Fruit fly (Drosophila melanogaster) whole organism, embryonic: ENCODE results near the gene Iris.

Experiments
- Asciz ChIP-seq: fragments of 200-800 bp; sonication (Bioruptor generic); optimal IDR thresholded peaks from 2 replicates; lab custom pipeline; 2017; ENCODE audit warnings: missing biosample characterization, mild to moderate bottlenecking, missing genetic modification characterization, missing genetic modification reagents
- Bteb2 ChIP-seq: fragments of 200-800 bp; sonication (Bioruptor generic); optimal IDR thresholded peaks from 2 replicates; lab custom pipeline; 2016; ENCODE audit warnings: missing biosample characterization, missing genetic modification characterization
- CG11723 ChIP-seq: fragments of 200-800 bp; sonication (Bioruptor generic); optimal IDR thresholded peaks from 2 replicates; lab custom pipeline; 2017; ENCODE audit warnings: missing biosample characterization, mild to moderate bottlenecking, missing genetic modification characterization
- CG12155 ChIP-seq: fragments of 200-800 bp; sonication (Bioruptor generic); optimal IDR thresholded peaks from 3 replicates; lab custom pipeline; 2016; ENCODE audit warnings: missing biosample characterization, missing genetic modification characterization
- CG13123 ChIP-seq: fragments of 200-800 bp; sonication (Bioruptor generic); optimal IDR thresholded peaks from 2 replicates; lab custom pipeline; 2016; ENCODE audit warnings: missing biosample characterization, missing genetic modification characterization
- CG13624 ChIP-seq: fragments of 200-800 bp; sonication (Bioruptor generic); optimal IDR thresholded peaks from 2 replicates; lab custom pipeline; 2016; ENCODE audit warnings: missing biosample characterization, missing genetic modification characterization
- CG17912 ChIP-seq: fragments of 200-800 bp; sonication (Bioruptor generic); optimal IDR thresholded peaks from 2 replicates; lab custom pipeline; 2018; ENCODE audit warnings: missing biosample characterization, mild to moderate bottlenecking, missing genetic modification characterization
- CG2202 ChIP-seq: fragments of 200-800 bp; sonication (Bioruptor generic); optimal IDR thresholded peaks from 2 replicates; lab custom pipeline; 2018; ENCODE audit warnings: missing biosample characterization, mild to moderate bottlenecking, missing genetic modification characterization
- CG31224 ChIP-seq: fragments of 200-800 bp; sonication (Bioruptor generic); IDR thresholded peaks from 2 replicates; pipeline ENCODE4 v1.3.6; 2022; ENCODE audit warnings: missing biosample characterization, missing genetic modification characterization
- CG34422 ChIP-seq: fragments of 200-800 bp; sonication (Bioruptor generic); IDR thresholded peaks from 3 replicates; pipeline ENCODE4 v1.3.6; 2022; ENCODE audit warnings: missing biosample characterization, missing genetic modification characterization
- CG4282 ChIP-seq: fragments of 200-800 bp; sonication (Bioruptor generic); optimal IDR thresholded peaks from 2 replicates; lab custom pipeline; 2016; ENCODE audit warnings: missing biosample characterization, missing genetic modification characterization
- CG4707 ChIP-seq: fragments of 200-800 bp; sonication (Bioruptor generic); optimal IDR thresholded peaks from 2 replicates; lab custom pipeline; 2018; ENCODE audit warnings: missing biosample characterization, mild to moderate bottlenecking, missing genetic modification characterization, moderate library complexity
- CG5245 ChIP-seq: fragments of 200-800 bp; sonication (Bioruptor generic); optimal IDR thresholded peaks from 3 replicates; lab custom pipeline; 2016; ENCODE audit warnings: missing biosample characterization, missing genetic modification characterization
- CG6175 ChIP-seq: fragments of 200-800 bp; sonication (Bioruptor generic); IDR thresholded peaks from 3 replicates; pipeline ENCODE4 v1.3.6; 2022; ENCODE audit warnings: missing biosample characterization, missing genetic modification characterization
- CG6272 ChIP-seq: fragments of 200-800 bp; sonication (Bioruptor generic); IDR thresholded peaks from 2 replicates; pipeline ENCODE4 v1.3.6; 2022; ENCODE audit warnings: missing biosample characterization, missing genetic modification characterization
- CG6791 ChIP-seq: fragments of 200-800 bp; sonication (Bioruptor generic); IDR thresholded peaks from 3 replicates; pipeline ENCODE4 v1.3.6; 2022; ENCODE audit warnings: missing biosample characterization, missing genetic modification characterization; ENCODE audit not compliant: partially characterized antibody
- CG7357 ChIP-seq: fragments of 200-800 bp; sonication (Bioruptor generic); IDR thresholded peaks from 3 replicates; pipeline ENCODE4 v1.3.6; 2022; ENCODE audit warnings: missing biosample characterization, missing genetic modification characterization
- CG7963 ChIP-seq: fragments of 200-800 bp; sonication (Bioruptor generic); IDR thresholded peaks from 3 replicates; pipeline ENCODE4 v1.3.6; 2022; ENCODE audit warnings: missing biosample characterization, missing genetic modification characterization; ENCODE audit not compliant: partially characterized antibody
- CG9215 ChIP-seq: fragments of 200-800 bp; sonication (Bioruptor generic); IDR thresholded peaks from 2 replicates; pipeline ENCODE4 v1.3.6; 2022; ENCODE audit warnings: missing biosample characterization, missing genetic modification characterization
- CG9817 ChIP-seq: fragments of 200-800 bp; sonication (Bioruptor generic); optimal IDR thresholded peaks from 2 replicates; lab custom pipeline; 2018; ENCODE audit warnings: missing biosample characterization, mild to moderate bottlenecking, missing genetic modification characterization, moderate library complexity
- CG9876 ChIP-seq: fragments of 200-800 bp; sonication (Bioruptor generic); optimal IDR thresholded peaks from 2 replicates; lab custom pipeline; 2016; ENCODE audit warnings: missing biosample characterization, missing genetic modification characterization
- Doc2 ChIP-seq: fragments of 200-800 bp; sonication (Bioruptor generic); IDR thresholded peaks from 2 replicates; pipeline ENCODE4 v1.3.6; 2022; ENCODE audit warnings: missing biosample characterization, missing genetic modification characterization
- Fer1 ChIP-seq: fragments of 200-800 bp; sonication (Bioruptor generic); optimal IDR thresholded peaks from 2 replicates; lab custom pipeline; 2017; ENCODE audit warnings: missing biosample characterization, mild to moderate bottlenecking, missing genetic modification characterization
- HmgD ChIP-seq: fragments of 200-800 bp; sonication (Bioruptor generic); optimal IDR thresholded peaks from 3 replicates; lab custom pipeline; 2016; ENCODE audit warnings: missing biosample characterization, missing genetic modification characterization
- Jarid2 ChIP-seq: fragments of 200-800 bp; sonication (Bioruptor generic); optimal IDR thresholded peaks from 3 replicates; lab custom pipeline; 2017; ENCODE audit warnings: mild to moderate bottlenecking, missing biosample characterization, missing genetic modification reagents, missing genetic modification characterization
- Lhr ChIP-seq: fragments of 200-800 bp; sonication (Bioruptor generic); optimal IDR thresholded peaks from 3 replicates; lab custom pipeline; 2017; ENCODE audit warnings: mild to moderate bottlenecking, missing biosample characterization, missing genetic modification reagents, missing genetic modification characterization
- NC2α ChIP-seq: fragments of 200-800 bp; sonication (Bioruptor generic); optimal IDR thresholded peaks from 2 replicates; lab custom pipeline; 2016; ENCODE audit warnings: missing biosample characterization, missing genetic modification characterization
- NC2β ChIP-seq: fragments of 200-800 bp; sonication (Bioruptor generic); optimal IDR thresholded peaks from 2 replicates; lab custom pipeline; 2016; ENCODE audit warnings: missing biosample characterization, missing genetic modification characterization
- NFAT ChIP-seq: fragments of 200-800 bp; sonication (Bioruptor generic); IDR thresholded peaks from 2 replicates; pipeline ENCODE4 v1.3.6; 2022; ENCODE audit warnings: missing biosample characterization, missing genetic modification characterization
- Rfx ChIP-seq: fragments of 200-800 bp; sonication (Bioruptor generic); IDR thresholded peaks from 2 replicates; pipeline ENCODE4 v1.3.6; 2022; ENCODE audit warnings: missing biosample characterization, missing genetic modification characterization
- Rx ChIP-seq: fragments of 200-800 bp; sonication (Bioruptor generic); IDR thresholded peaks from 2 replicates; pipeline ENCODE4 v1.3.6; 2022; ENCODE audit warnings: missing biosample characterization, missing genetic modification characterization
- Sry-β ChIP-seq: fragments of 200-800 bp; sonication (Bioruptor generic); optimal IDR thresholded peaks from 2 replicates; lab custom pipeline; 2018; ENCODE audit warnings: missing biosample characterization, mild to moderate bottlenecking, missing genetic modification characterization, moderate library complexity
- Taf1 ChIP-seq: fragments of 200-800 bp; sonication (Bioruptor generic); IDR thresholded peaks from 2 replicates; pipeline ENCODE4 v1.3.6; 2022; ENCODE audit warnings: missing biosample characterization, missing genetic modification characterization
- Tbp ChIP-seq: fragments of >200 bp; optimal IDR thresholded peaks from 2 replicates; lab custom pipeline; 2018; ENCODE audit warnings: missing biosample characterization, missing genetic modification characterization
- Xrp1 ChIP-seq: fragments of 200-800 bp; sonication (Bioruptor generic); IDR thresholded peaks from 2 replicates; pipeline ENCODE4 v1.3.6; 2022; ENCODE audit warnings: missing biosample characterization, missing genetic modification characterization
- ab ChIP-seq: fragments of 200-800 bp; sonication (Bioruptor generic); optimal IDR thresholded peaks from 2 replicates; lab custom pipeline; 2016; ENCODE audit warnings: missing biosample characterization, missing genetic modification characterization
- gsb-n ChIP-seq: fragments of 200-800 bp; sonication (Bioruptor generic); optimal IDR thresholded peaks from 3 replicates; lab custom pipeline; 2018; ENCODE audit warnings: missing biosample characterization, mild to moderate bottlenecking, missing genetic modification characterization
- ken ChIP-seq: fragments of 200-800 bp; sonication (Bioruptor generic); IDR thresholded peaks from 3 replicates; pipeline ENCODE4 v1.3.6; 2022; ENCODE audit warnings: missing biosample characterization, missing genetic modification characterization
- luna ChIP-seq: fragments of 200-800 bp; sonication (Bioruptor generic); optimal IDR thresholded peaks from 2 replicates; lab custom pipeline; 2016; ENCODE audit warnings: missing biosample characterization, missing genetic modification characterization
- mld ChIP-seq: fragments of 200-800 bp; sonication (Bioruptor generic); IDR thresholded peaks from 3 replicates; pipeline ENCODE4 v1.3.6; 2022; ENCODE audit warnings: missing biosample characterization, missing genetic modification characterization; ENCODE audit not compliant: partially characterized antibody
- nom ChIP-seq: fragments of 200-800 bp; sonication (Bioruptor generic); optimal IDR thresholded peaks from 2 replicates; lab custom pipeline; 2017; ENCODE audit warnings: missing biosample characterization, missing genetic modification characterization, mild to moderate bottlenecking, moderate library complexity, missing genetic modification reagents
- peb ChIP-seq: fragments of 200-800 bp; sonication (Bioruptor generic); IDR thresholded peaks from 2 replicates; pipeline ENCODE4 v1.3.6; 2022; ENCODE audit warnings: missing biosample characterization, missing genetic modification characterization
- slbo ChIP-seq: fragments of 200-800 bp; sonication (Bioruptor generic); IDR thresholded peaks from 2 replicates; pipeline ENCODE4 v1.3.6; 2022; ENCODE audit warnings: missing biosample characterization, missing genetic modification characterization
- slp2 ChIP-seq: fragments of 200-800 bp; sonication (Bioruptor generic); optimal IDR thresholded peaks from 2 replicates; lab custom pipeline; 2016; ENCODE audit warnings: missing biosample characterization, missing genetic modification characterization
- sqz ChIP-seq: fragments of 200-800 bp; sonication (Bioruptor generic); optimal IDR thresholded peaks from 3 replicates; lab custom pipeline; 2018; ENCODE audit warnings: missing biosample characterization, mild to moderate bottlenecking, missing genetic modification characterization
- tup ChIP-seq: fragments of 200-800 bp; sonication (Bioruptor generic); optimal IDR thresholded peaks from 2 replicates; lab custom pipeline; 2016; ENCODE audit warnings: missing biosample characterization, mild to moderate bottlenecking, missing genetic modification characterization, moderate library complexity
- tx ChIP-seq: fragments of 200-800 bp; sonication (Bioruptor generic); optimal IDR thresholded peaks from 2 replicates; lab custom pipeline; 2016; ENCODE audit warnings: missing biosample characterization, missing genetic modification characterization
- wdn ChIP-seq: fragments of 200-800 bp; sonication (Bioruptor generic); IDR thresholded peaks from 2 replicates; pipeline ENCODE4 v1.3.6; 2022; ENCODE audit warnings: missing biosample characterization, missing genetic modification characterization
- z ChIP-seq: fragments of 200-800 bp; sonication (Bioruptor generic); IDR thresholded peaks from 3 replicates; pipeline ENCODE4 v1.3.6; 2022; ENCODE audit warnings: missing biosample characterization, missing genetic modification characterization

Gene Iris

DNA sequence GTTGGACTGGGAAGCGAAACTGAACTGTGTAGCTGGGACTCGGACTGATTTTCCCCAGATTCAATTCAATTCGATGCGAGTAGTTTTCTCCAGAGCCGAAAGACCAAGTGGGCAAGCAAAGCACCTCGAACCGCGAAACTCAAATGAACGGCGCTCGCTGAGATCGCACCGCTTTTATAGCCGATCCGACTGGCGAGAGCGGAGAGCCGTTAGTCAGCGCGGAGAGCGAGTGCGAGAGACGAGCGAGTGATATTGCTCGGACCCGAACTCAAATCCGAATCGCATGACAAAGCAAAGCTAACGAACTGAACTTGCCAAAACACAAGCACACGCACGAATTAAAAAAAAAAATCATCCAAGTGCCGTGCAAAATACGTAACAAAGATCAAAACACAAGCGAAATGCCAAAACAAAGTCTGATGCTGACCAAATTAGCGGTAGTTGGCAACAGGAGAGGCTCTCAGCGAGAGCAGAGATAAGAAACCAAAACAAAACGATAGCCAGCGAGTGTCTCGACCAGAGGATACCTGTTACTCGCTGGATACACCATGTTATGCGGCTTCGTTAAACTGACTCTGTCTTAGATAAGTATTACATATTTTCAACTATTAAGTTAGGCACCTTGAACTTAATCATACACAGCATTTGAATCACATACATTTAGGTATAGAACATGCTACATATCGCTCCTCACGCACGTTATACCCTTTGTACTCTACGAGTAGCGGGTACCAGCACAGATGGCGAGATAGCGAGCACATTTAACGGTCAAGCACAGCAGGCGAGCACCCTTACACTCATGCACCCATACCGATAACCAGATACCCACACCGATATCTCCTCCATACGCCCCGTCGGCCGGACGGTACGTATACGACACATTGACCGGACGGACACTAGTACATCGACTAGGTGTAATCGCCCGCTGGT, 14.8 kb downstream of the Iris start (continued):
- TF ChIP-seq CG4707 (GFP tag; lab: Kevin White, UChicago), result no peak
- peak; percentile 72 for TF ChIP-seq peb (GFP tag; lab: Robert Waterston, UW)
- TF ChIP-seq gsb-n (tag; lab: Kevin White, UChicago), result no peak
- TF ChIP-seq Asciz, result peak; percentile 57
- TF ChIP-seq CG12155 (GFP tag; lab: Kevin White, UChicago), result peak; percentile 85
- no peak for TF ChIP-seq mld (GFP tag; lab: Robert Waterston, UW)
- peak; percentile 74 for TF ChIP-seq CG31224
- no peak for TF ChIP-seq NC2α (GFP tag; lab: Kevin White, UChicago)
- TF ChIP-seq Lhr (GFP tag; lab: Kevin White, UChicago), result no peak
- TF ChIP-seq z, result peak; percentile 67; the same call in 2 of the 3 replicates
- TF ChIP-seq Taf1 (GFP tag; lab: Robert Waterston, UW), result peak; percentile 55
- no peak for TF ChIP-seq luna (GFP tag; lab: Kevin White, UChicago)
- TF ChIP-seq Tbp, result no peak
- TF ChIP-seq tx, result peak; percentile 59
- peak; percentile 86 for TF ChIP-seq slbo
- TF ChIP-seq CG11723, result no peak
- no peak for TF ChIP-seq CG4282 (GFP tag; lab: Kevin White, UChicago)
- TF ChIP-seq Bteb2 (GFP tag; lab: Kevin White, UChicago), result peak; percentile 76
- no peak for TF ChIP-seq CG17912
- TF ChIP-seq wdn, result peak; percentile 82
- TF ChIP-seq Rx (GFP tag; lab: Robert Waterston, UW), result peak; percentile 50
- peak; percentile 75 for TF ChIP-seq Xrp1 (GFP tag; lab: Robert Waterston, UW)
- TF ChIP-seq Jarid2 (GFP tag; lab: Kevin White, UChicago), result peak; percentile 70
- peak; percentile 17 for TF ChIP-seq slp2
- TF ChIP-seq ken (GFP tag; lab: Robert Waterston, UW), result peak; percentile 72; the same call in 2 of the 3 replicates
- peak; percentile 66; the same call in 2 of the 3 replicates for TF ChIP-seq CG34422 (GFP tag; lab: Robert Waterston, UW)
- TF ChIP-seq HmgD (GFP tag; lab: Kevin White, UChicago), result peak; percentile 30
- peak; percentile 25 for TF ChIP-seq CG13123 (GFP tag; lab: Kevin White, UChicago)
- no peak for TF ChIP-seq CG2202 (tag; lab: Kevin White, UChicago)
- peak; percentile 63 for TF ChIP-seq CG7357 (GFP tag; lab: Robert Waterston, UW)
- peak; percentile 26 for TF ChIP-seq nom (GFP tag; lab: Kevin White, UChicago)
- peak; percentile 55 for TF ChIP-seq ab (GFP tag; lab: Kevin White, UChicago)
- TF ChIP-seq CG13624 (GFP tag; lab: Kevin White, UChicago), result peak; percentile 74
- peak; percentile 22; the same call in 1 of the 3 replicates for TF ChIP-seq CG6175 (GFP tag; lab: Robert Waterston, UW)
- peak; percentile 44 for TF ChIP-seq CG5245 (GFP tag; lab: Kevin White, UChicago)
- TF ChIP-seq NC2β, result no peak
- TF ChIP-seq CG9876 (GFP tag; lab: Kevin White, UChicago), result peak; percentile 58
- no peak for TF ChIP-seq Sry-β (GFP tag; lab: Kevin White, UChicago)
- peak; percentile 66 for TF ChIP-seq NFAT
- peak; percentile 68 for TF ChIP-seq CG9817 (tag; lab: Kevin White, UChicago)
- TF ChIP-seq CG6791, result no peak
- peak; percentile 78 for TF ChIP-seq Fer1
- TF ChIP-seq Doc2 (GFP tag; lab: Robert Waterston, UW), result no peak; the same call in 1 of the 2 replicates
- peak; percentile 74 for TF ChIP-seq CG9215 (GFP tag; lab: Robert Waterston, UW)
- peak; percentile 57 for TF ChIP-seq CG6272 (GFP tag; lab: Robert Waterston, UW)
- TF ChIP-seq tup, result peak; percentile 40
- TF ChIP-seq CG7963 (GFP tag; lab: Robert Waterston, UW), result no peak
- no peak for TF ChIP-seq sqz
- TF ChIP-seq Rfx, result peak; percentile 84
